Fruit fly (Drosophila melanogaster) whole organism, pupa: ENCODE measurements around the gene CG6296.
A peak's percentile ranks its signal among the peaks of the same experiment; 100 is the strongest.

Experiments used
- CG10348 ChIP-seq: fragments of 200-800 bp; sonication (Bioruptor generic); IDR thresholded peaks from 2 replicates; pipeline ENCODE4 v1.3.6; 2022; ENCODE audit warnings: missing biosample characterization, missing genetic modification characterization
- CG12605 ChIP-seq: fragments of 200-800 bp; sonication (Bioruptor generic); IDR thresholded peaks from 2 replicates; pipeline ENCODE4 v1.3.6; 2022; ENCODE audit warnings: missing biosample characterization, missing genetic modification characterization
- CG13204 ChIP-seq: fragments of 200-800 bp; sonication (Bioruptor generic); optimal IDR thresholded peaks from 2 replicates; lab custom pipeline; 2018; ENCODE audit warnings: missing biosample characterization, mild to moderate bottlenecking, missing genetic modification characterization, moderate library complexity
- CG14655 ChIP-seq: fragments of 200-800 bp; sonication (Bioruptor generic); optimal IDR thresholded peaks from 3 replicates; lab custom pipeline; 2017; ENCODE audit warnings: mild to moderate bottlenecking, missing biosample characterization, missing genetic modification reagents, missing genetic modification characterization
- CG15710 ChIP-seq: fragments of 200-800 bp; sonication (Bioruptor generic); optimal IDR thresholded peaks from 2 replicates; lab custom pipeline; 2018; ENCODE audit warnings: missing biosample characterization, mild to moderate bottlenecking, missing genetic modification characterization, moderate library complexity
- CG17806 ChIP-seq: fragments of 200-800 bp; sonication (Bioruptor generic); optimal IDR thresholded peaks from 2 replicates; lab custom pipeline; 2018; ENCODE audit warnings: missing biosample characterization, mild to moderate bottlenecking, missing genetic modification characterization, moderate library complexity
- CG32121 ChIP-seq: fragments of 200-800 bp; sonication (Bioruptor generic); IDR thresholded peaks from 2 replicates; pipeline ENCODE4 v1.3.6; 2022; ENCODE audit warnings: missing biosample characterization, missing genetic modification characterization
- CG34367 ChIP-seq: fragments of 200-800 bp; sonication (Bioruptor generic); optimal IDR thresholded peaks from 2 replicates; lab custom pipeline; 2018; ENCODE audit warnings: missing biosample characterization, mild to moderate bottlenecking, missing genetic modification characterization
- CG4496 ChIP-seq: fragments of 200-800 bp; sonication (Bioruptor generic); IDR thresholded peaks from 3 replicates; pipeline ENCODE4 v1.3.6; 2022; ENCODE audit warnings: missing biosample characterization, missing genetic modification characterization
- CG8159 ChIP-seq: fragments of 200-800 bp; sonication (Bioruptor generic); optimal IDR thresholded peaks from 3 replicates; lab custom pipeline; 2018; ENCODE audit warnings: missing biosample characterization, mild to moderate bottlenecking, missing genetic modification characterization, moderate library complexity
- CG8301 ChIP-seq: fragments of 200-800 bp; sonication (Bioruptor generic); optimal IDR thresholded peaks from 2 replicates; lab custom pipeline; 2018; ENCODE audit warnings: missing biosample characterization, mild to moderate bottlenecking, missing genetic modification characterization
- CG9948 ChIP-seq: fragments of 200-800 bp; sonication (Bioruptor generic); optimal IDR thresholded peaks from 2 replicates; lab custom pipeline; 2018; ENCODE audit warnings: missing biosample characterization, mild to moderate bottlenecking, missing genetic modification characterization, moderate library complexity
- D1 ChIP-seq: fragments of 200-800 bp; sonication (Bioruptor generic); optimal IDR thresholded peaks from 2 replicates; lab custom pipeline; 2018; ENCODE audit warnings: missing biosample characterization, mild to moderate bottlenecking, missing genetic modification characterization, moderate library complexity
- EcR ChIP-seq: fragments of 200-800 bp; sonication (Bioruptor generic); optimal IDR thresholded peaks from 3 replicates; lab custom pipeline; 2019; ENCODE audit warnings: missing biosample characterization, missing genetic modification characterization, mild to moderate bottlenecking, moderate library complexity, missing genetic modification reagents
- Ets98B ChIP-seq: fragments of 200-800 bp; sonication (Bioruptor generic); IDR thresholded peaks from 2 replicates; pipeline ENCODE4 v1.3.6; 2022; ENCODE audit warnings: missing biosample characterization, missing genetic modification characterization
- Pif1A ChIP-seq: fragments of 200-800 bp; sonication (Bioruptor generic); optimal IDR thresholded peaks from 3 replicates; lab custom pipeline; 2016; ENCODE audit warnings: missing biosample characterization, missing genetic modification characterization
- Pif1B ChIP-seq: fragments of 200-800 bp; sonication (Bioruptor generic); optimal IDR thresholded peaks from 3 replicates; lab custom pipeline; 2016; ENCODE audit warnings: missing biosample characterization, missing genetic modification characterization
- Snoo ChIP-seq: fragments of 200-800 bp; sonication (Bioruptor generic); optimal IDR thresholded peaks from 3 replicates; lab custom pipeline; 2017; ENCODE audit warnings: missing biosample characterization, mild to moderate bottlenecking, missing genetic modification characterization, inconsistent platforms
- fd96Ca ChIP-seq: fragments of 200-800 bp; sonication (Bioruptor generic); IDR thresholded peaks from 3 replicates; pipeline ENCODE4 v1.3.6; 2022; ENCODE audit warnings: missing biosample characterization, missing genetic modification characterization
- gl ChIP-seq: fragments of 200-800 bp; sonication (Bioruptor generic); optimal IDR thresholded peaks from 2 replicates; lab custom pipeline; 2018; ENCODE audit warnings: missing biosample characterization, mild to moderate bottlenecking, missing genetic modification characterization
- rn ChIP-seq: fragments of 200-800 bp; sonication (Bioruptor generic); IDR thresholded peaks from 2 replicates; pipeline ENCODE4 v1.3.6; 2022; ENCODE audit warnings: missing biosample characterization, missing genetic modification characterization

The CG6296 gene

DNA sequence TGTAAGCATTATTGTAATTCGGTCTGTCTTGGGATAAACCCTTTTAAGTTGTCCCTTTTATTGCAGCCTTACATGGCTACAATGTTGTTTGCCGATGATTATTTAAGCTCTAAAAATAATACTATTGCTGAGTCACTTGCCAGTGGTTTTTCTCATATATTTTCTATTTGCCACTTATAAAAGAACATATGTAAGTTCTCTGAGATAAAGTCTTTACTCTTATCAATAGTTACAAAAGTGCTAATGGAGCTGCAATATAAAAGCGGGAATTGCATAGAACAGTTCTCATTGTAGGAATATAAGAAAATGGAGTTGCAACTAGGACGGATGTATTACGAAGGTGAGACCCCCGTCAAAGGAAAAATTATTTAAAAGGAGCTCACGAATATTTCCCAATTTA, 5.8 kb downstream of the CG6296 start, which contains the start of gene CG31077:
Gene CG31077 (plus strand): TSS at position 301 of the 400 bp plus-strand sequence.
- TF ChIP-seq gl (tag; lab: Kevin White, UChicago) = no peak
- TF ChIP-seq CG10348 (GFP tag; lab: Robert Waterston, UW) = no peak
- no peak for TF ChIP-seq CG32121 (GFP tag; lab: Robert Waterston, UW)
- TF ChIP-seq fd96Ca (GFP tag; lab: Robert Waterston, UW) = no peak
- no peak for TF ChIP-seq CG13204
- TF ChIP-seq EcR (GFP tag; lab: Kevin White, UChicago) = no peak
- no peak for TF ChIP-seq Ets98B (GFP tag; lab: Robert Waterston, UW)
- TF ChIP-seq CG4496 = no peak
- no peak for TF ChIP-seq Pif1B (GFP tag; lab: Kevin White, UChicago)
- TF ChIP-seq CG9948 (tag; lab: Kevin White, UChicago) = no peak
- TF ChIP-seq CG14655 (GFP tag; lab: Kevin White, UChicago) = no peak
- no peak for TF ChIP-seq CG34367 (tag; lab: Kevin White, UChicago)
- TF ChIP-seq Pif1A (GFP tag; lab: Kevin White, UChicago) = no peak
- no peak for TF ChIP-seq D1 (tag; lab: Kevin White, UChicago)
- no peak for TF ChIP-seq CG15710 (tag; lab: Kevin White, UChicago)
- no peak for TF ChIP-seq CG8301
- TF ChIP-seq Snoo (tag; lab: Kevin White, UChicago) = no peak
- TF ChIP-seq CG8159 (tag; lab: Kevin White, UChicago) = no peak
- no peak for TF ChIP-seq CG17806
- TF ChIP-seq CG12605 (GFP tag; lab: Robert Waterston, UW) = no peak

DNA sequence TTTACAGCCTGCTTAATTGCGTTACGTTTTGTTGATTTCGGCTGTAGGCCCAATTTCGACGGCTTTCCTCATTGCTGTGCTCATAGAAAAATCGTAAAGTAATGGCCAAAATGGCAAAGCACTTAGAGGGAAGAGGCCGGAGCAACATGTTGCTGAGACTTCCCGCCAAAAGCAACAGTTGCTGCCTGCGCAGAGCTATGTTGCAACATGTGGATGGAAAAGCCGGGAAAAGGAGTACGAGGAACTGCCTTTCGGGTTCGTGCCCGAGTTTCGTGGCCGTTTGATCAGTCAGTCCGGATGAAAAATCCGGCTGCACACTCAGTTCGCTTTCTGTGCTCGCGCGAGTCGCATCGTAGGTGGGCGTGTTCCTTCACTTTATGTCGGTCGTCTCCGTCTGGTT, 8.6 kb downstream of the CG6296 start, which contains the start of gene RYa-R:
Gene RYa-R (plus strand): TSS at position 339 of the 400 bp plus-strand sequence.
- TF ChIP-seq CG9948 (tag; lab: Kevin White, UChicago) (no peak), CG14655 (GFP tag; lab: Kevin White, UChicago) (no peak), CG12605 (GFP tag; lab: Robert Waterston, UW) (no peak), rn (GFP tag; lab: Robert Waterston, UW) (no peak)

DNA sequence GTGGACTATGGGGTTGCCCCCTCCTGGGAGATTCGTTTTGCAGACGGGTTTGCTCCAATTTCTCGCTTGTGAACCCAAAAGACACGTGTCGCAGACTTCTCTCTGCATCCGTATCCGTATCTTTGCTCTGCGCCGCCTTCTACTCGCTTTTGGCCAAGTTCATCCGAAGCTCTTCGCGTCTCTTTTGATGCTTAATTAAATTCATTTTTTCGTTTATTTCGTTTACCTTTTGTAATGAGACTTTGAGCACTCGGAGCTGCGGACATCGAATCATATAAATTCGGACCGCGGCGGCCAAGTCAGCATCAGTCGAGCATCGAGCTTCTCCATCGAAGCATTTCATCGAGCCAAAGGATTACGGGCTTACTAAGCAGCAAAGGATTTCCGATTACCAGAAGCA, 10.7 kb downstream of the CG6296 start, which contains the start of gene TwdlC:
Gene TwdlC (plus strand): TSS at position 301 of the 400 bp plus-strand sequence.
- TF ChIP-seq CG14655 (GFP tag; lab: Kevin White, UChicago) (no peak), CG13204 (no peak), CG9948 (tag; lab: Kevin White, UChicago) (no peak), CG4496 (no peak)

DNA sequence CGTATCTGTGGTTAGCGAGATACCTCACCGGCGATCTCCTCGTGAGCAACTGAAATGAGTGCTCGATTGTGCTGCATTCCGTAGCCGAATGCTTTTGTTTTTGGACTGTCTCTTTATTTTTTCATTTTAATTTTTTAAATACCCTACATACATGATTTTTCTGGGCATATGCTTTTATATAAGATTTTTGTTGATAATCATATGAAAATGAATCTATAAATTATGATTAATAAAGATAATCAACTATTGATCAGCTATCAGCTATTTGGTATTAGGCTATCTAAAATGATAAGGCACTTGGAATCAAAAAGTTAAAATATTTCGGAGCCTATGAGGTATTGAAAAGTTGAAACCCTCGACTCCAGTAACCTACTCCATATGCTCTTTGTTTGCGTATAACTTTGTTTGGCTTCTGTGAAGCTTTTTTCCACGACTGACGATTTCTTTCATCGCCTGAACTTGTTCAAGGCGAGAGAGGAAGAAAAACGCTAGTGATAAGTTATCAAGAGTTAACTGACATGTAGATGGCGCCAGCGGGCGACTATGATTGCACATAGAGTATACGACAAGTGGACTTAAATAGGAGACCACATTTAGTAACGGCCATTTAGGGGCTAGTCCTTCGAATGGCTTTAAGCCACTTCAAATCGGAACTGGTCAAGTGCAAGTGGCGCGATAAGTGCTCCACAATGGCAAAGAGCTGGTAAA, 15.3 kb downstream of the CG6296 start, which contains the start of gene CG31076:
Gene CG31076 (minus strand): TSS at position 51 of the 708 bp plus-strand sequence.
- peak; percentile 46; the same call in 1 of the 2 replicates for TF ChIP-seq Ets98B (GFP tag; lab: Robert Waterston, UW)
- TF ChIP-seq CG10348 (GFP tag; lab: Robert Waterston, UW) = no peak
- peak; percentile 46 for TF ChIP-seq Pif1B (GFP tag; lab: Kevin White, UChicago)
- peak; percentile 52 for TF ChIP-seq CG17806
- peak; percentile 61; the same call in 1 of the 2 replicates for TF ChIP-seq CG32121 (GFP tag; lab: Robert Waterston, UW)
- peak; percentile 85 for TF ChIP-seq EcR (GFP tag; lab: Kevin White, UChicago)
- TF ChIP-seq CG8159 (tag; lab: Kevin White, UChicago) = peak; percentile 67
- TF ChIP-seq Pif1A (GFP tag; lab: Kevin White, UChicago) = peak; percentile 75
- no peak for TF ChIP-seq CG12605 (GFP tag; lab: Robert Waterston, UW)
- peak; percentile 33 for TF ChIP-seq CG14655 (GFP tag; lab: Kevin White, UChicago)
- peak; percentile 23 for TF ChIP-seq D1 (tag; lab: Kevin White, UChicago)
- peak; percentile 73 for TF ChIP-seq Snoo (tag; lab: Kevin White, UChicago)
- TF ChIP-seq gl (tag; lab: Kevin White, UChicago) = peak; percentile 35
- no peak for TF ChIP-seq fd96Ca (GFP tag; lab: Robert Waterston, UW)
- no peak for TF ChIP-seq CG4496
- peak; percentile 14 for TF ChIP-seq CG15710 (tag; lab: Kevin White, UChicago)

DNA sequence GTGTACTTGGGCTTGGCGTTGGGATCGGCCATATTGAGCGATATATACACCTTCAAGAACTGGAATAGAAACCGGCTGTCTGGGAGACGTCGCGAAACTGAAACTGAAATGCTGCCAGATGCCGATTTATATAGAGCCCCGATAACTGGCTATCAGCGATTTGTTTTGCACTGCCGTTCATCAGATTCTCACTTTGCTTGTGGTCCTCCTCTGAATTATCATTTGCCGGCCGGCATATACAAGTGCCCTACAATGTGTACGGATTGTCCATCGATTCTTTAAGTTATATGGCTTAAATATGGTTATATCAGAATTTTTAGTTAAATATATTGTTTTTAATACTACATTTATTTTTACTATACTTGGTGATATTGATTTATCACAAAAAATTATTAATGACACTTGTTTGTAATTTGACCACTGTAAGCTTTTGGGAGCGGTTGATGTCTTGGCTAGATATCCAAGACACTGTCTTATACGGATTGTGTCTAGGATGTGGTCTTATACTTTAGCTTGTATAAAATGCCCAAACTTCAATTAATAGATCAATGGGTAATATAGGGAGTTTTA, 16.8 kb downstream of the CG6296 start, which contains the start of gene CG31075:
Gene CG31075 (minus strand): TSS at position 106 of the 570 bp plus-strand sequence.
- TF ChIP-seq CG9948 (tag; lab: Kevin White, UChicago) (peak; percentile 87), rn (GFP tag; lab: Robert Waterston, UW) (peak; percentile 77), CG13204 (no peak), EcR (GFP tag; lab: Kevin White, UChicago) (peak; percentile 60), gl (tag; lab: Kevin White, UChicago) (peak; percentile 73), CG17806 (peak; percentile 95), Snoo (tag; lab: Kevin White, UChicago) (peak; percentile 82), CG10348 (GFP tag; lab: Robert Waterston, UW) (peak; percentile 73), Pif1A (GFP tag; lab: Kevin White, UChicago) (peak; percentile 93), CG8159 (tag; lab: Kevin White, UChicago) (peak; percentile 94), CG14655 (GFP tag; lab: Kevin White, UChicago) (peak; percentile 86), CG34367 (tag; lab: Kevin White, UChicago) (peak; percentile 68), CG15710 (tag; lab: Kevin White, UChicago) (peak; percentile 85), Ets98B (GFP tag; lab: Robert Waterston, UW) (peak; percentile 93), CG4496 (peak; percentile 98), fd96Ca (GFP tag; lab: Robert Waterston, UW) (peak; percentile 88), CG8301 (peak; percentile 88), CG12605 (GFP tag; lab: Robert Waterston, UW) (peak; percentile 98), D1 (tag; lab: Kevin White, UChicago) (peak; percentile 84), CG32121 (GFP tag; lab: Robert Waterston, UW) (peak; percentile 91), Pif1B (GFP tag; lab: Kevin White, UChicago) (peak; percentile 90)
